Fruit fly (Drosophila melanogaster): ENCODE results near the gene CG14628.

dm6 chrX:1142567-1143347 lies 2.7 kb upstream of the CG14628 start:
- no peak for TF ChIP-seq CG8478 (optimal IDR thresholded peaks at IDR 0.05)
- no peak for TF ChIP-seq CTCF (optimal IDR thresholded peaks at IDR 0.05)
